Worm (Caenorhabditis elegans): ENCODE measurements around the gene tag-340.
A peak's percentile ranks its signal among the peaks of the same experiment; 100 is the strongest.

The tag-340 gene

DNA sequence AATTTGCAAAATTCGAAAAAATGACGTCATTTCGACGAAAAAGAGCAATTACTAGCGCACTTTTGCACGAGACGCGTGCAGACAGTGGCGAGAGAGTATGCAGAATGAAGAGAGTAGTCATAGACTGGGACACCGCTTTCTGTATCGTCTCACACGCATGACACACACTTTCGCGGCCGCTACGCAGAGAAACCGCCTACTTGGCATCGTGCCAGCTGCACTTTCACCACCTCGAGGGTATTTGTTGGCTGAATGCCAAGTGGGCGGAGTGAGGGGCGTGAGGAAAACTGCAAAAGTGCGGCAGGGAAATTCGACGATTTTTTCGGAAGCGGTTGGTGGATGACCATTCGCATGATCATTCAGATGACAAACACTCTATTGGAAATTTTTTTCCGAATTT, 580 bp upstream of the tag-340 start:
- TF ChIP-seq fkh-10 (GFP tag; optimal IDR thresholded peaks at IDR 0.05): peak; percentile 72
- TF ChIP-seq C08G9.2 (tag; optimal IDR thresholded peaks at IDR 0.05): peak; percentile 60
- TF ChIP-seq pat-9 (tag; optimal IDR thresholded peaks at IDR 0.05): peak; percentile 46
- TF ChIP-seq ceh-9 (tag; optimal IDR thresholded peaks at IDR 0.05): no peak
- peak; percentile 37 for TF ChIP-seq hlh-6 (tag; optimal IDR thresholded peaks at IDR 0.05)
- TF ChIP-seq syd-9 (tag; optimal IDR thresholded peaks at IDR 0.05): peak; percentile 70
- TF ChIP-seq lin-11 (tag; optimal IDR thresholded peaks at IDR 0.05): no peak
- peak; percentile 43 for TF ChIP-seq pha-2 (tag; optimal IDR thresholded peaks at IDR 0.05)
- peak; percentile 10 for TF ChIP-seq gmeb-2 (tag; optimal IDR thresholded peaks at IDR 0.05)
- TF ChIP-seq pax-1 (tag; optimal IDR thresholded peaks at IDR 0.05): peak; percentile 45
- no peak for TF ChIP-seq fax-1 (tag; optimal IDR thresholded peaks at IDR 0.05)
- no peak for TF ChIP-seq pha-4 (tag; optimal IDR thresholded peaks at IDR 0.05)
- peak; percentile 89 for TF ChIP-seq F13H6.1 (tag; optimal IDR thresholded peaks at IDR 0.05)
- TF ChIP-seq elt-4 (tag; optimal IDR thresholded peaks at IDR 0.05): no peak
- TF ChIP-seq K09A11.1 (tag; optimal IDR thresholded peaks at IDR 0.05; ENCODE audit: insufficient read depth): peak; percentile 33
- peak; percentile 94 for TF ChIP-seq unc-55 (GFP tag; optimal IDR thresholded peaks at IDR 0.05)
- TF ChIP-seq ref-2 (tag; optimal IDR thresholded peaks at IDR 0.05): peak; percentile 96
- TF ChIP-seq dve-1 (tag; optimal IDR thresholded peaks at IDR 0.05): peak; percentile 93
- peak; percentile 52 for TF ChIP-seq tbx-7 (tag; optimal IDR thresholded peaks at IDR 0.05)
- peak; percentile 98 for TF ChIP-seq tbx-2 (tag; optimal IDR thresholded peaks at IDR 0.05)
- no peak for TF ChIP-seq ceh-45 (GFP tag; IDR thresholded peaks at IDR 0.05)
- TF ChIP-seq hlh-13 (GFP tag; optimal IDR thresholded peaks at IDR 0.05): no peak
- peak; percentile 89 for TF ChIP-seq unc-42 (tag; optimal IDR thresholded peaks at IDR 0.05)
- peak; percentile 54 for TF ChIP-seq fkh-6 (tag; optimal IDR thresholded peaks at IDR 0.05)
- TF ChIP-seq ceh-48 (tag; optimal IDR thresholded peaks at IDR 0.05): peak; percentile 23
- peak; percentile 70 for TF ChIP-seq ceh-2 (tag; optimal IDR thresholded peaks at IDR 0.05)
- TF ChIP-seq eyg-1 (tag; optimal IDR thresholded peaks at IDR 0.05): peak; percentile 25
- no peak for TF ChIP-seq C38D4.7 (GFP tag; optimal IDR thresholded peaks at IDR 0.05)
- TF ChIP-seq ceh-14 (tag; optimal IDR thresholded peaks at IDR 0.05): peak; percentile 88
- peak; percentile 98 for TF ChIP-seq hlh-30 (tag; optimal IDR thresholded peaks at IDR 0.05; ENCODE audit: insufficient read depth)
- peak; percentile 5 for TF ChIP-seq ceh-30 (tag; optimal IDR thresholded peaks at IDR 0.05)
- TF ChIP-seq odd-2 (tag; optimal IDR thresholded peaks at IDR 0.05): no peak
- peak; percentile 40 for TF ChIP-seq hlh-8 (tag; optimal IDR thresholded peaks at IDR 0.05)
- TF ChIP-seq ttx-3 (tag; optimal IDR thresholded peaks at IDR 0.05): no peak
- TF ChIP-seq hlh-15 (tag; optimal IDR thresholded peaks at IDR 0.05): no peak
- TF ChIP-seq ceh-19 (GFP tag; optimal IDR thresholded peaks at IDR 0.05): peak; percentile 56
- peak; percentile 98 for TF ChIP-seq rnt-1 (tag; optimal IDR thresholded peaks at IDR 0.05)
- TF ChIP-seq pqm-1 (tag; optimal IDR thresholded peaks at IDR 0.05): peak; percentile 77
- TF ChIP-seq npax-4 (tag; optimal IDR thresholded peaks at IDR 0.05): no peak
- TF ChIP-seq ahr-1 (tag; optimal IDR thresholded peaks at IDR 0.05): peak; percentile 4
- TF ChIP-seq mec-3 (tag; optimal IDR thresholded peaks at IDR 0.05; ENCODE audit: borderline replicate concordance): no peak
- no peak for TF ChIP-seq nhr-11 (tag; optimal IDR thresholded peaks at IDR 0.05)
- peak; percentile 54 for TF ChIP-seq unc-86 (tag; optimal IDR thresholded peaks at IDR 0.05)
- no peak for TF ChIP-seq Y22D7AL.16 (tag; optimal IDR thresholded peaks at IDR 0.05)
- peak; percentile 98 for TF ChIP-seq ceh-31 (tag; optimal IDR thresholded peaks at IDR 0.05)
- TF ChIP-seq ceh-24 (tag; optimal IDR thresholded peaks at IDR 0.05): no peak
- peak; percentile 63 for TF ChIP-seq madf-2 (tag; optimal IDR thresholded peaks at IDR 0.05)
- peak; percentile 53 for TF ChIP-seq ceh-6 (GFP tag; optimal IDR thresholded peaks at IDR 0.05)
- peak; percentile 97 for TF ChIP-seq nfya-1 (tag; optimal IDR thresholded peaks at IDR 0.05)
- TF ChIP-seq unc-3 (GFP tag; conservative IDR thresholded peaks at IDR 0.05): 0 out of 2 replicates have a peak, but pooled peaks have one; percentile 37
- TF ChIP-seq unc-3 (tag; optimal IDR thresholded peaks at IDR 0.05): peak; percentile 85
- TF ChIP-seq sox-2 (GFP tag; IDR thresholded peaks at IDR 0.05): no peak; the same call in 1 of the 2 replicates
- peak; percentile 99 for TF ChIP-seq ets-4 (tag; optimal IDR thresholded peaks at IDR 0.05)
